Fruit fly (Drosophila melanogaster) whole organism, pupa: ENCODE data around the gene CG14151.

Source experiments
- CG10348 ChIP-seq: fragments of 200-800 bp; sonication (Bioruptor generic); IDR thresholded peaks from 2 replicates; pipeline ENCODE4 v1.3.6; 2022; ENCODE audit warnings: missing biosample characterization, missing genetic modification characterization
- CG13204 ChIP-seq: fragments of 200-800 bp; sonication (Bioruptor generic); optimal IDR thresholded peaks from 2 replicates; lab custom pipeline; 2018; ENCODE audit warnings: missing biosample characterization, mild to moderate bottlenecking, missing genetic modification characterization, moderate library complexity
- CG9948 ChIP-seq: fragments of 200-800 bp; sonication (Bioruptor generic); optimal IDR thresholded peaks from 2 replicates; lab custom pipeline; 2018; ENCODE audit warnings: missing biosample characterization, mild to moderate bottlenecking, missing genetic modification characterization, moderate library complexity
- Pif1A ChIP-seq: fragments of 200-800 bp; sonication (Bioruptor generic); optimal IDR thresholded peaks from 3 replicates; lab custom pipeline; 2016; ENCODE audit warnings: missing biosample characterization, missing genetic modification characterization
- Snoo ChIP-seq: fragments of 200-800 bp; sonication (Bioruptor generic); optimal IDR thresholded peaks from 3 replicates; lab custom pipeline; 2017; ENCODE audit warnings: missing biosample characterization, mild to moderate bottlenecking, missing genetic modification characterization, inconsistent platforms
- fd96Ca ChIP-seq: fragments of 200-800 bp; sonication (Bioruptor generic); IDR thresholded peaks from 3 replicates; pipeline ENCODE4 v1.3.6; 2022; ENCODE audit warnings: missing biosample characterization, missing genetic modification characterization

DNA sequence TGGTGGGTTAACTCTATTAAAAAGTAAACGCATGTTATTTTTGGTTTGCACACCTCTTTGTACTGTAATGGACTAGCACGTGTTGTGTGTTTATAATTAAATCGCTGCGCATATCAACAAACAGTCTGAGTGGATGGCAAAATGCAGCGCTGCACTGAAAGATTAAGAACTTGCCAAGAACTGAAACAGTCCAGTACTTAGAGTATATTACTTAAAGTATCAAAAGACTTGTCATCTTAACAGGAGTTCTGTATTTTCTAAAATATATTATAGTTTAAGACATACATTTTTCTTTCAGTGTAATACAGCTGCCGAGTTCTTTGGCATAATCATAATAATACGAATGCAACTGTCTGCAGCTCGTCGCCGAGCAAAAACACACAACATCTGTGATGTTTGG, 20.1 kb upstream of the CG14151 start:
- TF ChIP-seq CG9948 (tag; lab: Kevin White, UChicago) (peak; percentile 22), Pif1A (peak; percentile 63), CG13204 (no peak), CG10348 (GFP tag; lab: Robert Waterston, UW) (no peak), Snoo (tag; lab: Kevin White, UChicago) (no peak), fd96Ca (GFP tag; lab: Robert Waterston, UW) (0 out of 3 replicates have a peak, but pooled peaks have one; percentile 51)
